Worm (Caenorhabditis elegans): ENCODE data around the gene bath-15.
A peak's percentile ranks its signal among the peaks of the same experiment; 100 is the strongest.

bath-15 gene

ce11 chrIII:7758562-7758961, 17.3 kb downstream of the bath-15 start, which contains the start of gene pcp-1 (continued):
- 0 out of 2 replicates have a peak, but pooled peaks have one; percentile 30 for TF ChIP-seq nhr-41 (GFP tag; IDR thresholded peaks at IDR 0.05)
- no peak for TF ChIP-seq nhr-237 (tag; optimal IDR thresholded peaks at IDR 0.05)
- TF ChIP-seq lim-7 (GFP tag; IDR thresholded peaks at IDR 0.05), result no peak
- TF ChIP-seq gei-8 (GFP tag; optimal IDR thresholded peaks at IDR 0.05), result no peak
- no peak for TF ChIP-seq zfp-3 (GFP tag; conservative IDR thresholded peaks at IDR 0.05)
- TF ChIP-seq Y105C5A.15 (GFP tag; IDR thresholded peaks at IDR 0.05), result no peak
- no peak for TF ChIP-seq unc-62 (GFP tag; optimal IDR thresholded peaks at IDR 0.05 in 1 of 2)
- no peak for TF ChIP-seq unc-62 (tag; optimal IDR thresholded peaks at IDR 0.05)
- no peak for TF ChIP-seq hmg-1.1 (GFP tag; IDR thresholded peaks at IDR 0.05)
- no peak for TF ChIP-seq spr-1 (tag; optimal IDR thresholded peaks at IDR 0.05)
- no peak for TF ChIP-seq F37D6.2 (tag; optimal IDR thresholded peaks at IDR 0.05)
- no peak for TF ChIP-seq R02D3.7 (tag; optimal IDR thresholded peaks at IDR 0.05)
- no peak for TF ChIP-seq dpl-1 (GFP tag; optimal IDR thresholded peaks at IDR 0.05)
- TF ChIP-seq ceh-28 (tag; optimal IDR thresholded peaks at IDR 0.05), result no peak
- TF ChIP-seq dmd-8 (GFP tag; IDR thresholded peaks at IDR 0.05), result no peak
- TF ChIP-seq zip-2 (tag; optimal IDR thresholded peaks at IDR 0.05), result no peak
- TF ChIP-seq hlh-30 (tag; optimal IDR thresholded peaks at IDR 0.05; ENCODE audit: insufficient read depth), result no peak
- no peak for TF ChIP-seq F49E8.2 (tag; optimal IDR thresholded peaks at IDR 0.05; ENCODE audit: borderline replicate concordance)
- TF ChIP-seq mxl-2 (GFP tag; conservative IDR thresholded peaks at IDR 0.05), result 0 out of 2 replicates have a peak, but pooled peaks have one; percentile 22
- TF ChIP-seq nhr-48 (tag; optimal IDR thresholded peaks at IDR 0.05), result peak; percentile 61
- TF ChIP-seq dmd-9 (GFP tag; IDR thresholded peaks at IDR 0.05), result no peak
- no peak for TF ChIP-seq hif-1 (tag; optimal IDR thresholded peaks at IDR 0.05)
- TF ChIP-seq madf-9 (GFP tag; conservative IDR thresholded peaks at IDR 0.05), result no peak
- TF ChIP-seq egl-27 (tag; optimal IDR thresholded peaks at IDR 0.05), result no peak
- no peak for TF ChIP-seq madf-5 (GFP tag; IDR thresholded peaks at IDR 0.05)
- peak in 1 of 2 experiments; percentile 74 for TF ChIP-seq daf-16 (GFP tag; optimal IDR thresholded peaks at IDR 0.05)
- peak; percentile 97 for TF ChIP-seq daf-16 (tag; optimal IDR thresholded peaks at IDR 0.05)
- no peak for TF ChIP-seq lir-3 (tag; optimal IDR thresholded peaks at IDR 0.05)
- TF ChIP-seq egl-43 (GFP tag; IDR thresholded peaks at IDR 0.05), result no peak
- no peak for TF ChIP-seq nhr-42 (GFP tag; IDR thresholded peaks at IDR 0.05)
- no peak for TF ChIP-seq aly-2 (tag; optimal IDR thresholded peaks at IDR 0.05)
- no peak for TF ChIP-seq unc-130 (GFP tag; optimal IDR thresholded peaks at IDR 0.05)
- TF ChIP-seq tra-1 (GFP tag; IDR thresholded peaks at IDR 0.05), result peak; percentile 85
- TF ChIP-seq Y5F2A.4 (GFP tag; optimal IDR thresholded peaks at IDR 0.05), result no peak
- TF ChIP-seq nhr-10 (tag; optimal IDR thresholded peaks at IDR 0.05), result no peak
- TF ChIP-seq ZK337.2 (GFP tag; IDR thresholded peaks at IDR 0.05), result no peak
- TF ChIP-seq ZK546.5 (tag; optimal IDR thresholded peaks at IDR 0.05), result no peak
- TF ChIP-seq dve-1 (tag; optimal IDR thresholded peaks at IDR 0.05; ENCODE audit: insufficient read depth), result peak; percentile 93
- TF ChIP-seq nhr-11 (tag; optimal IDR thresholded peaks at IDR 0.05), result no peak
- no peak for TF ChIP-seq ceh-44 (GFP tag; IDR thresholded peaks at IDR 0.05)
- TF ChIP-seq snpc-4 (tag; optimal IDR thresholded peaks at IDR 0.05), result no peak
- TF ChIP-seq lin-15B (tag; optimal IDR thresholded peaks at IDR 0.05), result no peak
- no peak for TF ChIP-seq F44E2.7 (GFP tag; IDR thresholded peaks at IDR 0.05)
- no peak for TF ChIP-seq mdt-29 (GFP tag; IDR thresholded peaks at IDR 0.05)
- peak; percentile 65 for TF ChIP-seq nhr-77 (tag; optimal IDR thresholded peaks at IDR 0.05)
- TF ChIP-seq ceh-32 (tag; optimal IDR thresholded peaks at IDR 0.05; ENCODE audit: poor library complexity), result no peak
- TF ChIP-seq daf-19 (GFP tag; conservative IDR thresholded peaks at IDR 0.05), result no peak
- TF ChIP-seq ztf-11 (tag; optimal IDR thresholded peaks at IDR 0.05), result no peak
- TF ChIP-seq vab-7 (GFP tag; IDR thresholded peaks at IDR 0.05), result no peak
- TF ChIP-seq duxl-1 (tag; optimal IDR thresholded peaks at IDR 0.05; ENCODE audit: poor library complexity), result no peak
- peak; percentile 61; the same call in 1 of the 2 replicates for TF ChIP-seq ceh-20 (GFP tag; IDR thresholded peaks at IDR 0.05)
- TF ChIP-seq jun-1 (tag; optimal IDR thresholded peaks at IDR 0.05), result no peak
- no peak for TF ChIP-seq ztf-7 (tag; optimal IDR thresholded peaks at IDR 0.05)
